Worm (Caenorhabditis elegans) whole organism, mixed stage, embryonic: ENCODE data around the gene dnj-16.

Experiments
- M03D4.4 ChIP-seq: sonication (generic microtip); optimal IDR thresholded peaks from 2 replicates; lab custom pipeline; 2017; ENCODE audit warnings: mild to moderate bottlenecking, missing genetic modification characterization, missing compliant biosample characterization
- bed-3 ChIP-seq: fragments of 200-800 bp; sonication (Bioruptor generic); optimal IDR thresholded peaks from 3 replicates; lab custom pipeline; 2018; ENCODE audit warnings: mild to moderate bottlenecking, missing genetic modification characterization, moderate library complexity, missing compliant biosample characterization
- blmp-1 ChIP-seq: fragments of 150-350 bp; optimal IDR thresholded peaks from 2 replicates; lab custom pipeline; 2014; ENCODE audit warnings: missing biosample characterization, missing genetic modification characterization
- ceh-39 ChIP-seq: fragments of 150-350 bp; optimal IDR thresholded peaks from 2 replicates; lab custom pipeline; 2014; ENCODE audit warnings: missing biosample characterization, missing genetic modification characterization
- ceh-43 ChIP-seq: fragments of 200-800 bp; sonication (Bioruptor generic); optimal IDR thresholded peaks from 2 replicates; lab custom pipeline; 2018; ENCODE audit warnings: mild to moderate bottlenecking, missing genetic modification characterization, moderate library complexity, missing compliant biosample characterization
- ceh-83 ChIP-seq: fragments of 200-800 bp; sonication (Bioruptor generic); optimal IDR thresholded peaks from 2 replicates; lab custom pipeline; 2018; ENCODE audit warnings: mild to moderate bottlenecking, missing genetic modification characterization, missing compliant biosample characterization
- ces-1 ChIP-seq: fragments of 150-350 bp; optimal IDR thresholded peaks from 2 replicates; lab custom pipeline; 2014; ENCODE audit warnings: missing biosample characterization, missing genetic modification reagents, missing genetic modification characterization
- cnd-1 ChIP-seq: fragments of 200-800 bp; sonication (Bioruptor generic); optimal IDR thresholded peaks from 2 replicates; lab custom pipeline; 2018; ENCODE audit warnings: mild to moderate bottlenecking, missing genetic modification characterization, missing compliant biosample characterization
- drap-1 ChIP-seq: fragments of 200-800 bp; sonication (Bioruptor generic); optimal IDR thresholded peaks from 3 replicates; lab custom pipeline; 2018; ENCODE audit warnings: mild to moderate bottlenecking, missing genetic modification characterization, missing compliant biosample characterization
- elt-1 ChIP-seq: sonication (generic microtip); optimal IDR thresholded peaks from 2 replicates; lab custom pipeline; 2017; ENCODE audit warnings: missing genetic modification characterization, mild to moderate bottlenecking, missing compliant biosample characterization, antibody characterized with exemption, moderate library complexity, borderline replicate concordance; ENCODE audit not compliant: insufficient read depth
- elt-3 ChIP-seq: fragments of 150-350 bp; optimal IDR thresholded peaks from 2 replicates; lab custom pipeline; 2014; ENCODE audit warnings: missing biosample characterization, missing genetic modification characterization
- flh-1 ChIP-seq: fragments of 200-800 bp; sonication (Bioruptor generic); optimal IDR thresholded peaks from 2 replicates; lab custom pipeline; 2018; ENCODE audit warnings: mild to moderate bottlenecking, missing genetic modification characterization, moderate library complexity, missing compliant biosample characterization
- ham-2 ChIP-seq: fragments of 200-800 bp; sonication (Bioruptor generic); optimal IDR thresholded peaks from 2 replicates; lab custom pipeline; 2018; ENCODE audit warnings: mild to moderate bottlenecking, missing genetic modification characterization, missing compliant biosample characterization
- hlh-1 ChIP-seq: fragments of 150-350 bp; optimal IDR thresholded peaks from 2 replicates; lab custom pipeline; 2014; ENCODE audit warnings: missing biosample characterization, missing genetic modification reagents, missing genetic modification characterization
- lin-13 ChIP-seq: fragments of 150-350 bp; optimal IDR thresholded peaks from 2 replicates; lab custom pipeline; 2014; ENCODE audit warnings: missing biosample characterization, missing genetic modification characterization
- lin-32 ChIP-seq: fragments of 200-800 bp; sonication (Bioruptor generic); optimal IDR thresholded peaks from 2 replicates; lab custom pipeline; 2018; ENCODE audit warnings: mild to moderate bottlenecking, missing genetic modification characterization, missing compliant biosample characterization
- lsy-2 ChIP-seq: fragments of 150-350 bp; optimal IDR thresholded peaks from 2 replicates; lab custom pipeline; 2014; ENCODE audit warnings: missing biosample characterization, missing genetic modification characterization
- mab-5 ChIP-seq: fragments of 150-350 bp; optimal IDR thresholded peaks from 2 replicates; lab custom pipeline; 2014; ENCODE audit warnings: missing biosample characterization, missing genetic modification characterization
- mep-1 ChIP-seq: fragments of 150-350 bp; optimal IDR thresholded peaks from 2 replicates; lab custom pipeline; 2017; ENCODE audit warnings: missing biosample characterization, missing genetic modification reagents, missing genetic modification characterization, inconsistent platforms
- mls-2 ChIP-seq: sonication (generic microtip); optimal IDR thresholded peaks from 2 replicates; lab custom pipeline; 2016; ENCODE audit warnings: mild to moderate bottlenecking, missing genetic modification characterization, moderate library complexity, missing compliant biosample characterization
- nhr-12 ChIP-seq: fragments of 150-350 bp; optimal IDR thresholded peaks from 2 replicates; lab custom pipeline; 2014; ENCODE audit warnings: missing biosample characterization, missing genetic modification characterization
- nhr-237 ChIP-seq: fragments of 150-350 bp; optimal IDR thresholded peaks from 2 replicates; lab custom pipeline; 2014; ENCODE audit warnings: missing biosample characterization, missing genetic modification characterization
- nhr-28 ChIP-seq: fragments of 150-350 bp; optimal IDR thresholded peaks from 2 replicates; lab custom pipeline; 2014; ENCODE audit warnings: missing biosample characterization, missing genetic modification characterization
- nhr-76 ChIP-seq: sonication (generic microtip); optimal IDR thresholded peaks from 2 replicates; lab custom pipeline; 2017; ENCODE audit warnings: missing biosample characterization, missing genetic modification characterization
- pha-4 ChIP-seq: fragments of 150-350 bp; optimal IDR thresholded peaks from 2 replicates; lab custom pipeline; 2018; ENCODE audit warnings: missing biosample characterization, missing genetic modification reagents, missing genetic modification characterization
- snpc-4 ChIP-seq: fragments of 150-350 bp; optimal IDR thresholded peaks from 2 replicates; lab custom pipeline; 2014; ENCODE audit warnings: missing biosample characterization, missing genetic modification characterization
- sptf-1 ChIP-seq: sonication (generic microtip); optimal IDR thresholded peaks from 2 replicates; lab custom pipeline; 2017; ENCODE audit warnings: mild to moderate bottlenecking, missing genetic modification characterization, moderate library complexity, missing compliant biosample characterization
- unc-120 ChIP-seq: sonication (generic microtip); optimal IDR thresholded peaks from 2 replicates; lab custom pipeline; 2017; ENCODE audit warnings: missing genetic modification characterization, missing compliant biosample characterization; ENCODE audit not compliant: poor library complexity, severe bottlenecking
- unc-39 ChIP-seq: fragments of 150-350 bp; optimal IDR thresholded peaks from 2 replicates; lab custom pipeline; 2014; ENCODE audit warnings: missing biosample characterization, missing genetic modification characterization
- unc-62 ChIP-seq: fragments of 150-350 bp; optimal IDR thresholded peaks from 2 replicates; lab custom pipeline; 2014; ENCODE audit warnings: missing biosample characterization, missing genetic modification reagents, missing genetic modification characterization
- zip-8 ChIP-seq: fragments of 150-350 bp; optimal IDR thresholded peaks from 2 replicates; lab custom pipeline; 2014; ENCODE audit warnings: missing biosample characterization, missing genetic modification characterization
- ztf-11 ChIP-seq: fragments of 150-350 bp; optimal IDR thresholded peaks from 2 replicates; lab custom pipeline; 2014; ENCODE audit warnings: missing biosample characterization, missing genetic modification characterization

dnj-16 gene

DNA sequence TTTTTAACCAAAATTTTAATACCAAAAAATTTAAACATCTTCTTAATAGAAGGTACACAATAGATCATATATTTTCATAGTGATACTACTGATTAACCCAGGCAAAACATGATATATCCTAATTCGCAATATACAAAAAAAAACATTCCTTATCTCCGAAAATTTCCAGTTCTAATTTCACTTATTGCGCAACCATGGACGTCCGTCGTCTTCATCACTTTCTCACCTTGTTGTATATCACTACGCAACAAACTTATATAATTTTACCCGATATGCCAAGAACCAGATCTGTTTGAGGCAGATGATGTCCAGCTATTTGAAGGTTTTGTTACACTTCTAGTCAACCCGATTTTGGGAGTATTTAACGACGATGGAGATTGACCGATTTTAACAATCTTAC lies 3.1 kb upstream of the dnj-16 start, which contains the start of gene R74.2:
Gene R74.2, plus strand, starts transcription at position 316 of the 400 bp plus-strand sequence.
- TF ChIP-seq elt-3, result peak; percentile 77
- TF ChIP-seq zip-8 (tag; lab: Kevin White, UChicago), result peak; percentile 84
- peak; percentile 20 for TF ChIP-seq unc-62 (GFP tag; lab: Kevin White, UChicago)
- no peak for TF ChIP-seq mab-5 (tag; lab: Kevin White, UChicago)
- TF ChIP-seq blmp-1 (tag; lab: Kevin White, UChicago), result peak; percentile 81

DNA sequence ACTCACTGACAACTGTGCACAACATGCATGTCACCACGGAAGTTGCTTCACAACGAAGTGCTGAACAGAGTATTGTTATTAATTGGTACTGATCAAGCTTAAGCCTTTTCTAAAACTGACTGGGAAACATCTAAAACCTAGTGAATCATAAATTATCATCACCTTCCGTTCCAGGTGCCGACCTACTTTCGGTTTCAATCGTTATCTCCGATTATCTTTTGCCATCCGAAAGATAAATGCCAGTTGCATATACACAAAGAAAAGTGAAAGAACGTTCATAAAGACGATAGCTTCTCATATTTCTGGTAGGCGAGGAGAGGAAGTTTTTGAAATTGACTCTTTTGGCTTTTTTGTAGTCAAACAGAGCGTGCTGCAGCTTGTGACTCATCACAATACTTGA lies 1.3 kb upstream of the dnj-16 start:
- TF ChIP-seq unc-62 (GFP tag; lab: Kevin White, UChicago) (peak; percentile 0), elt-3 (peak; percentile 88), drap-1 (GFP tag; lab: Kevin White, UChicago) (no peak), elt-1 (peak; percentile 74), lsy-2 (tag; lab: Kevin White, UChicago) (no peak), ham-2 (peak; percentile 15), nhr-12 (tag; lab: Kevin White, UChicago) (no peak), nhr-76 (tag; lab: Kevin White, UChicago) (no peak), mep-1 (tag; lab: Kevin White, UChicago) (no peak), cnd-1 (tag; lab: Kevin White, UChicago) (no peak), nhr-28 (tag; lab: Kevin White, UChicago) (no peak), mls-2 (tag; lab: Kevin White, UChicago) (no peak), M03D4.4 (no peak), mab-5 (tag; lab: Kevin White, UChicago) (no peak), ztf-11 (tag; lab: Kevin White, UChicago) (no peak), flh-1 (GFP tag; lab: Kevin White, UChicago) (no peak), ceh-43 (GFP tag; lab: Kevin White, UChicago) (no peak), lin-32 (GFP tag; lab: Kevin White, UChicago) (no peak), lin-13 (tag; lab: Kevin White, UChicago) (no peak), ceh-83 (GFP tag; lab: Kevin White, UChicago) (no peak), nhr-237 (tag; lab: Kevin White, UChicago) (no peak), blmp-1 (tag; lab: Kevin White, UChicago) (peak; percentile 92)

DNA sequence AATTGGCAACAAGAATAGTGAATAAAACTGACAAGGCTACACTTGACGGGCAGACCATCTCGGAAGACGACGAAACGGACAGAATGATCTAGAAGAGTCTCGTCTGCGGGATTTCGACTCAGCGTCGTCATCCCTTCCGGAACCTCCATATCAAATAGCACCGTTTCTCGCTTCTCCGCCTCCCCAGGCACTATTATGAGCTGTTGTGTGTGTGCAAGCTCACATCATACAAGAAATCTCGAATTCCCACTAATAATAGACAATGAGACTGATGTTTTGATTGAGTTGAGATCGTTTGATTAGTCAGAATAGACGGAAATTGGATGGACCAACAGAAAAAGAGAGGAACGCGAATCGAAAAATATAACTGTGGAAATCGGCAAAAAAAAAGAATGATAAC lies 700 bp upstream of the dnj-16 start, which contains the start of gene spp-28:
Gene spp-28, minus strand, starts transcription at position 101 of the 400 bp plus-strand sequence.
- TF ChIP-seq ceh-39 (tag; lab: Kevin White, UChicago) (no peak), flh-1 (GFP tag; lab: Kevin White, UChicago) (no peak), ztf-11 (tag; lab: Kevin White, UChicago) (no peak), bed-3 (GFP tag; lab: Kevin White, UChicago) (no peak), ham-2 (no peak), blmp-1 (tag; lab: Kevin White, UChicago) (no peak), zip-8 (tag; lab: Kevin White, UChicago) (no peak), snpc-4 (tag; lab: Kevin White, UChicago) (no peak), mab-5 (tag; lab: Kevin White, UChicago) (no peak), sptf-1 (tag; lab: Kevin White, UChicago) (no peak), ceh-43 (GFP tag; lab: Kevin White, UChicago) (no peak), elt-1 (no peak), lin-13 (tag; lab: Kevin White, UChicago) (no peak)

ce11 chrIII:4193659-4194103 lies 2.7 kb downstream of the dnj-16 start, which contains the start of gene xbp-1:
Gene xbp-1, plus strand, starts transcription at chrIII:4193809.
- TF ChIP-seq elt-1, result no peak
- TF ChIP-seq unc-62 (GFP tag; lab: Kevin White, UChicago), result peak; percentile 75
- no peak for TF ChIP-seq cnd-1 (tag; lab: Kevin White, UChicago)
- peak; percentile 20 for TF ChIP-seq elt-3
- peak; percentile 17 for TF ChIP-seq ztf-11 (tag; lab: Kevin White, UChicago)
- peak; percentile 81 for TF ChIP-seq pha-4 (tag; lab: Kevin White, UChicago)
- TF ChIP-seq nhr-12 (tag; lab: Kevin White, UChicago), result no peak
- TF ChIP-seq lsy-2 (tag; lab: Kevin White, UChicago), result peak; percentile 77
- TF ChIP-seq sptf-1 (tag; lab: Kevin White, UChicago), result peak; percentile 72
- peak; percentile 87 for TF ChIP-seq mep-1 (tag; lab: Kevin White, UChicago)
- peak; percentile 22 for TF ChIP-seq unc-120 (tag; lab: Kevin White, UChicago)
- peak; percentile 80 for TF ChIP-seq ces-1 (GFP tag; lab: Kevin White, UChicago)
- peak; percentile 10 for TF ChIP-seq zip-8 (tag; lab: Kevin White, UChicago)
- TF ChIP-seq drap-1 (GFP tag; lab: Kevin White, UChicago), result peak; percentile 39
- peak; percentile 29 for TF ChIP-seq lin-13 (tag; lab: Kevin White, UChicago)
- no peak for TF ChIP-seq unc-39 (tag; lab: Kevin White, UChicago)
- peak; percentile 73 for TF ChIP-seq nhr-237 (tag; lab: Kevin White, UChicago)
- TF ChIP-seq hlh-1 (tag; lab: Kevin White, UChicago), result peak; percentile 41
- TF ChIP-seq ham-2, result peak; percentile 79
- TF ChIP-seq mab-5 (tag; lab: Kevin White, UChicago), result peak; percentile 8
- TF ChIP-seq ceh-39 (tag; lab: Kevin White, UChicago), result peak; percentile 59
- TF ChIP-seq ceh-43 (GFP tag; lab: Kevin White, UChicago), result no peak
